Fruit fly (Drosophila melanogaster) whole organism, embryonic: ENCODE measurements around the gene east.

Source experiments
- CG10366 ChIP-seq: fragments of 200-800 bp; sonication (Bioruptor generic); IDR thresholded peaks from 2 replicates; pipeline ENCODE4 v1.3.6; 2022; ENCODE audit warnings: missing biosample characterization, missing genetic modification characterization
- CG10543 ChIP-seq: fragments of 200-800 bp; sonication (Bioruptor generic); optimal IDR thresholded peaks from 3 replicates; lab custom pipeline; 2017; ENCODE audit warnings: missing biosample characterization, mild to moderate bottlenecking, missing genetic modification characterization, moderate library complexity
- CG10565 ChIP-seq: fragments of 200-800 bp; sonication (Bioruptor generic); optimal IDR thresholded peaks from 3 replicates; lab custom pipeline; 2016; ENCODE audit warnings: missing biosample characterization, mild to moderate bottlenecking, missing genetic modification characterization
- CG11504 ChIP-seq: fragments of 200-800 bp; sonication (Bioruptor generic); optimal IDR thresholded peaks from 3 replicates; lab custom pipeline; 2019; ENCODE audit warnings: missing biosample characterization, mild to moderate bottlenecking, missing genetic modification characterization, moderate library complexity
- CG12219 ChIP-seq: fragments of 200-800 bp; sonication (Bioruptor generic); optimal IDR thresholded peaks from 3 replicates; lab custom pipeline; 2018; ENCODE audit warnings: missing biosample characterization, mild to moderate bottlenecking, missing genetic modification characterization
- CG14441 ChIP-seq: fragments of 200-800 bp; sonication (Bioruptor generic); IDR thresholded peaks from 2 replicates; pipeline ENCODE4 v1.3.6; 2022; ENCODE audit warnings: missing biosample characterization, missing genetic modification characterization
- CG15601 ChIP-seq: fragments of 200-800 bp; sonication (Bioruptor generic); optimal IDR thresholded peaks from 3 replicates; lab custom pipeline; 2019; ENCODE audit warnings: missing biosample characterization, mild to moderate bottlenecking, missing genetic modification characterization, moderate library complexity
- CG17802 ChIP-seq: fragments of 200-800 bp; sonication (Bioruptor generic); optimal IDR thresholded peaks from 2 replicates; lab custom pipeline; 2018; ENCODE audit warnings: missing biosample characterization, mild to moderate bottlenecking, missing genetic modification characterization, moderate library complexity
- CG1792 ChIP-seq: fragments of 200-800 bp; sonication (Bioruptor generic); optimal IDR thresholded peaks from 2 replicates; lab custom pipeline; 2016; ENCODE audit warnings: missing biosample characterization, missing genetic modification characterization
- CG18619 ChIP-seq: fragments of 200-800 bp; sonication (Bioruptor generic); optimal IDR thresholded peaks from 3 replicates; lab custom pipeline; 2017; ENCODE audit warnings: missing biosample characterization, mild to moderate bottlenecking, missing genetic modification characterization
- CG31224 ChIP-seq: fragments of 200-800 bp; sonication (Bioruptor generic); IDR thresholded peaks from 2 replicates; pipeline ENCODE4 v1.3.6; 2022; ENCODE audit warnings: missing biosample characterization, missing genetic modification characterization
- CG3281 ChIP-seq: fragments of 200-800 bp; sonication (Bioruptor generic); optimal IDR thresholded peaks from 3 replicates; lab custom pipeline; 2017; ENCODE audit warnings: missing biosample characterization, mild to moderate bottlenecking, missing genetic modification characterization
- CG33213 ChIP-seq: fragments of 200-800 bp; sonication (Bioruptor generic); optimal IDR thresholded peaks from 3 replicates; lab custom pipeline; 2016; ENCODE audit warnings: missing biosample characterization, missing genetic modification characterization
- CG4707 ChIP-seq: fragments of 200-800 bp; sonication (Bioruptor generic); optimal IDR thresholded peaks from 2 replicates; lab custom pipeline; 2018; ENCODE audit warnings: missing biosample characterization, mild to moderate bottlenecking, missing genetic modification characterization, moderate library complexity
- CG7963 ChIP-seq: fragments of 200-800 bp; sonication (Bioruptor generic); IDR thresholded peaks from 3 replicates; pipeline ENCODE4 v1.3.6; 2022; ENCODE audit warnings: missing biosample characterization, missing genetic modification characterization; ENCODE audit not compliant: partially characterized antibody
- CG8089 ChIP-seq: fragments of 200-800 bp; sonication (Bioruptor generic); optimal IDR thresholded peaks from 3 replicates; lab custom pipeline; 2016; ENCODE audit warnings: missing biosample characterization, missing genetic modification characterization
- CG8281 ChIP-seq: fragments of 200-800 bp; sonication (Bioruptor generic); optimal IDR thresholded peaks from 2 replicates; lab custom pipeline; 2018; ENCODE audit warnings: missing biosample characterization, mild to moderate bottlenecking, missing genetic modification characterization, moderate library complexity
- CG9727 ChIP-seq: fragments of 200-800 bp; sonication (Bioruptor generic); optimal IDR thresholded peaks from 3 replicates; lab custom pipeline; 2017; ENCODE audit warnings: missing biosample characterization, mild to moderate bottlenecking, missing genetic modification characterization
- CTCF ChIP-seq: fragments of 200-800 bp; sonication (Bioruptor generic); optimal IDR thresholded peaks from 2 replicates; lab custom pipeline; 2017; ENCODE audit warnings: missing biosample characterization, mild to moderate bottlenecking, missing genetic modification characterization, moderate library complexity
- Chrac-16 ChIP-seq: fragments of 200-800 bp; sonication (Bioruptor generic); optimal IDR thresholded peaks from 3 replicates; lab custom pipeline; 2016; ENCODE audit warnings: missing biosample characterization, missing genetic modification characterization
- CkIIα-i1 ChIP-seq: fragments of 200-800 bp; sonication (Bioruptor generic); IDR thresholded peaks from 2 replicates; pipeline ENCODE4 v1.3.6; 2022; ENCODE audit warnings: missing biosample characterization, missing genetic modification characterization
- Drgx ChIP-seq: fragments of 200-800 bp; sonication (Bioruptor generic); IDR thresholded peaks from 2 replicates; pipeline ENCODE4 v1.3.6; 2022; ENCODE audit warnings: missing biosample characterization, missing genetic modification characterization
- E2f1 ChIP-seq: fragments of 200-800 bp; sonication (Bioruptor generic); IDR thresholded peaks from 2 replicates; pipeline ENCODE4 v1.3.6; 2022; ENCODE audit warnings: missing biosample characterization, missing genetic modification characterization
- E2f2 ChIP-seq: fragments of 200-800 bp; sonication (Bioruptor generic); IDR thresholded peaks from 2 replicates; pipeline ENCODE4 v1.3.6; 2022; ENCODE audit warnings: missing biosample characterization, missing genetic modification characterization
- ERR ChIP-seq: fragments of 200-800 bp; sonication (Bioruptor generic); optimal IDR thresholded peaks from 2 replicates; lab custom pipeline; 2016; ENCODE audit warnings: missing biosample characterization, missing genetic modification characterization
- Hmr ChIP-seq: fragments of 200-800 bp; sonication (Bioruptor generic); optimal IDR thresholded peaks from 3 replicates; lab custom pipeline; 2017; ENCODE audit warnings: mild to moderate bottlenecking, missing biosample characterization, missing genetic modification reagents, missing genetic modification characterization
- Hr78 ChIP-seq, 2 experiments: fragments of 200-800 bp in 1 of 2; fragments of >200 bp in 1 of 2; sonication (Bioruptor generic) in 1 of 2; optimal IDR thresholded peaks; 2 replicates each; lab custom pipeline; 2017 to 2019; ENCODE audit warnings: missing biosample characterization in 2 of 2, missing genetic modification characterization in 2 of 2, mild to moderate bottlenecking in 1 of 2, moderate library complexity in 1 of 2
- Nf-YA ChIP-seq: fragments of 200-800 bp; sonication (Bioruptor generic); IDR thresholded peaks from 2 replicates; pipeline ENCODE4 v1.3.6; 2022; ENCODE audit warnings: missing biosample characterization, missing genetic modification characterization
- Ravus ChIP-seq: fragments of 200-800 bp; sonication (Bioruptor generic); IDR thresholded peaks from 2 replicates; pipeline ENCODE4 v1.3.6; 2022; ENCODE audit warnings: missing biosample characterization, missing genetic modification characterization
- Trl ChIP-seq, 3 experiments: fragments of >200 bp in 2 of 3; fragments of 200-800 bp in 1 of 3; sonication (Bioruptor generic) in 1 of 3; optimal IDR thresholded peaks; 2 replicates in 1 of 3; 3 replicates in 2 of 3; lab custom pipeline; 2016 to 2017; ENCODE audit warnings: missing biosample characterization in 1 of 3, missing genetic modification characterization in 1 of 3
- ase ChIP-seq: fragments of 200-800 bp; sonication (Bioruptor generic); IDR thresholded peaks from 3 replicates; pipeline ENCODE4 v1.3.6; 2022; ENCODE audit warnings: missing biosample characterization, missing genetic modification characterization
- crp ChIP-seq, 2 experiments: fragments of 200-800 bp; sonication (Bioruptor generic); optimal IDR thresholded peaks; 2 replicates in 1 of 2; 3 replicates in 1 of 2; lab custom pipeline; 2017; ENCODE audit warnings: missing biosample characterization in 2 of 2, missing genetic modification characterization in 2 of 2, mild to moderate bottlenecking in 1 of 2, moderate library complexity in 1 of 2
- disco-r ChIP-seq: fragments of 200-800 bp; sonication (Bioruptor generic); optimal IDR thresholded peaks from 2 replicates; lab custom pipeline; 2016; ENCODE audit warnings: missing biosample characterization, missing genetic modification characterization
- ems ChIP-seq: fragments of 200-800 bp; sonication (Bioruptor generic); optimal IDR thresholded peaks from 3 replicates; lab custom pipeline; 2016; ENCODE audit warnings: missing biosample characterization, missing genetic modification characterization
- exex ChIP-seq: fragments of 200-800 bp; sonication (Bioruptor generic); optimal IDR thresholded peaks from 4 replicates; lab custom pipeline; 2018; ENCODE audit warnings: missing biosample characterization, mild to moderate bottlenecking, missing genetic modification characterization, moderate library complexity
- gro ChIP-seq: fragments of 200-800 bp; sonication (Bioruptor generic); optimal IDR thresholded peaks from 2 replicates; lab custom pipeline; 2016; ENCODE audit warnings: missing biosample characterization, missing genetic modification characterization
- h ChIP-seq: fragments of >200 bp; optimal IDR thresholded peaks from 2 replicates; lab custom pipeline; 2017
- knrl ChIP-seq: fragments of 200-800 bp; sonication (Bioruptor generic); IDR thresholded peaks from 3 replicates; pipeline ENCODE4 v1.3.6; 2022; ENCODE audit warnings: missing biosample characterization, missing genetic modification characterization; ENCODE audit not compliant: partially characterized antibody
- lilli ChIP-seq: fragments of 200-800 bp; sonication (Bioruptor generic); optimal IDR thresholded peaks from 3 replicates; lab custom pipeline; 2016; ENCODE audit warnings: missing biosample characterization, missing genetic modification characterization
- mld ChIP-seq: fragments of 200-800 bp; sonication (Bioruptor generic); IDR thresholded peaks from 3 replicates; pipeline ENCODE4 v1.3.6; 2022; ENCODE audit warnings: missing biosample characterization, missing genetic modification characterization; ENCODE audit not compliant: partially characterized antibody
- pb ChIP-seq: fragments of 200-800 bp; sonication (Bioruptor generic); optimal IDR thresholded peaks from 3 replicates; lab custom pipeline; 2016; ENCODE audit warnings: missing biosample characterization, missing genetic modification characterization
- phol ChIP-seq: fragments of 200-800 bp; sonication (Bioruptor generic); optimal IDR thresholded peaks from 3 replicates; lab custom pipeline; 2018; ENCODE audit warnings: missing biosample characterization, mild to moderate bottlenecking, missing genetic modification characterization, moderate library complexity
- pum ChIP-seq: fragments of 200-800 bp; sonication (Bioruptor generic); optimal IDR thresholded peaks from 2 replicates; lab custom pipeline; 2016; ENCODE audit warnings: missing biosample characterization, missing genetic modification characterization
- pzg ChIP-seq: fragments of 200-800 bp; sonication (Bioruptor generic); optimal IDR thresholded peaks from 3 replicates; lab custom pipeline; 2018; ENCODE audit warnings: missing biosample characterization, mild to moderate bottlenecking, missing genetic modification characterization, moderate library complexity
- sob ChIP-seq: fragments of 200-800 bp; sonication (Bioruptor generic); IDR thresholded peaks from 2 replicates; pipeline ENCODE4 v1.3.6; 2022; ENCODE audit warnings: missing biosample characterization, missing genetic modification characterization
- tin ChIP-seq: fragments of 200-800 bp; sonication (Bioruptor generic); optimal IDR thresholded peaks from 3 replicates; lab custom pipeline; 2016; ENCODE audit warnings: missing biosample characterization, missing genetic modification characterization
- tll ChIP-seq, 2 experiments: fragments of 200-800 bp in 1 of 2; fragments of >200 bp in 1 of 2; sonication (Bioruptor generic) in 1 of 2; optimal IDR thresholded peaks; 2 replicates each; lab custom pipeline; 2017 to 2019; ENCODE audit warnings: missing biosample characterization in 2 of 2, missing genetic modification characterization in 2 of 2, mild to moderate bottlenecking in 1 of 2, moderate library complexity in 1 of 2
- vnd ChIP-seq: fragments of 200-800 bp; sonication (Bioruptor generic); IDR thresholded peaks from 3 replicates; pipeline ENCODE4 v1.3.6; 2022; ENCODE audit warnings: missing biosample characterization, missing genetic modification characterization; ENCODE audit not compliant: partially characterized antibody
- wdn ChIP-seq: fragments of 200-800 bp; sonication (Bioruptor generic); IDR thresholded peaks from 2 replicates; pipeline ENCODE4 v1.3.6; 2022; ENCODE audit warnings: missing biosample characterization, missing genetic modification characterization
- z ChIP-seq: fragments of 200-800 bp; sonication (Bioruptor generic); IDR thresholded peaks from 3 replicates; pipeline ENCODE4 v1.3.6; 2022; ENCODE audit warnings: missing biosample characterization, missing genetic modification characterization
- zfh1 ChIP-seq: fragments of 200-800 bp; sonication (Bioruptor generic); IDR thresholded peaks from 3 replicates; pipeline ENCODE4 v1.3.6; 2022; ENCODE audit warnings: missing biosample characterization, missing genetic modification characterization

The east gene

DNA sequence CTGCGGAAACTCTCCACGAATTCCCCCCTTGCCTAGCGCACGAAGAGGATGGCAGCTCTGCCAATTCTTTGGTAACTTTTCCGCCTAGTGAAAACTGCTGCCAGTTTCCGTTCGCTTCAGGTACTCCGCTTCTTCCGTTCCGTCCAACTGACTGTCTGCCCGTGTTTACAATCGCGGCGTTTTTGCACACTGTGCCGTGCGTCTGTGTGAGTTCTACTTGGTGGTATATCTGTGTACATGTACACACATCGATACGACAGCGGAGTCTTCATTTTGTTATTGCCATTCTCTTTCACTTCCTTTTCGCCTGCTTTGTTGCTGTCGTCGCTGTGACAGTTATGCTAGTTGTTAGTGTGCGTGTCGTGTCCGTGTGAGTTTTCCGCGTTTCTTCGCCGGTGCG lies 2.2 kb downstream of the east start (continued):
- no peak for TF ChIP-seq CkIIα-i1
- TF ChIP-seq pzg (GFP tag; lab: Kevin White, UChicago): peak; percentile 19
- TF ChIP-seq disco-r (GFP tag; lab: Kevin White, UChicago): no peak
- TF ChIP-seq CG7963: no peak
- peak; percentile 27 for TF ChIP-seq CG1792
- no peak for TF ChIP-seq Chrac-16 (GFP tag; lab: Kevin White, UChicago)
- peak; percentile 38 for TF ChIP-seq CG9727 (GFP tag; lab: Kevin White, UChicago)
- 0 out of 3 replicates have a peak, but pooled peaks have one; percentile 3 for TF ChIP-seq zfh1 (GFP tag; lab: Robert Waterston, UW)
- TF ChIP-seq z (GFP tag; lab: Robert Waterston, UW): no peak
- no peak for TF ChIP-seq Trl (optimal IDR thresholded peaks at IDR 0.05; lab: Kevin White, UChicago)
- TF ChIP-seq Trl (GFP tag; optimal IDR thresholded peaks at IDR 0.05; lab: Kevin White, UChicago): no peak
- TF ChIP-seq tin (GFP tag; lab: Kevin White, UChicago): no peak
- no peak for TF ChIP-seq knrl (GFP tag; lab: Robert Waterston, UW)
- TF ChIP-seq CG8281 (tag; lab: Kevin White, UChicago): no peak
- TF ChIP-seq CG11504: no peak
- TF ChIP-seq lilli: no peak
- TF ChIP-seq CG31224 (GFP tag; lab: Robert Waterston, UW): no peak
- TF ChIP-seq CG12219: no peak
- no peak for TF ChIP-seq CG8089 (GFP tag; lab: Kevin White, UChicago)
- no peak for TF ChIP-seq E2f1 (GFP tag; lab: Robert Waterston, UW)
- no peak for TF ChIP-seq vnd (GFP tag; lab: Robert Waterston, UW)
- TF ChIP-seq Nf-YA (GFP tag; lab: Robert Waterston, UW): no peak
- no peak for TF ChIP-seq CG10366 (GFP tag; lab: Robert Waterston, UW)
- TF ChIP-seq E2f2 (GFP tag; lab: Robert Waterston, UW): 0 out of 2 replicates have a peak, but pooled peaks have one; percentile 11
- TF ChIP-seq mld (GFP tag; lab: Robert Waterston, UW): no peak
- peak; percentile 15 for TF ChIP-seq CG18619 (GFP tag; lab: Kevin White, UChicago)
- TF ChIP-seq Drgx: peak; percentile 54; the same call in 1 of the 2 replicates
- no peak for TF ChIP-seq pum (GFP tag; lab: Kevin White, UChicago)
- no peak for TF ChIP-seq pb
- no peak for TF ChIP-seq Hr78 (GFP tag; optimal IDR thresholded peaks at IDR 0.05; lab: Kevin White, UChicago)
- no peak for TF ChIP-seq crp (GFP tag; optimal IDR thresholded peaks at IDR 0.05; lab: Kevin White, UChicago)
- peak; percentile 46 for TF ChIP-seq gro (GFP tag; lab: Kevin White, UChicago)
- TF ChIP-seq ase (GFP tag; lab: Robert Waterston, UW): no peak
- no peak for TF ChIP-seq CG33213 (GFP tag; lab: Kevin White, UChicago)
- no peak for TF ChIP-seq CG3281 (GFP tag; lab: Kevin White, UChicago)
- peak; percentile 17 for TF ChIP-seq ERR
- TF ChIP-seq CG10543 (GFP tag; lab: Kevin White, UChicago): peak; percentile 46
- no peak for TF ChIP-seq exex
- TF ChIP-seq CG10565 (GFP tag; lab: Kevin White, UChicago): no peak
- no peak for TF ChIP-seq CTCF (GFP tag; lab: Kevin White, UChicago)
- no peak for TF ChIP-seq ems
- no peak for TF ChIP-seq CG14441 (GFP tag; lab: Robert Waterston, UW)
- 0 out of 2 replicates have a peak, but pooled peaks have one; percentile 33 for TF ChIP-seq sob (GFP tag; lab: Robert Waterston, UW)
- TF ChIP-seq phol (tag; lab: Kevin White, UChicago): peak; percentile 41
- TF ChIP-seq Ravus (GFP tag; lab: Robert Waterston, UW): no peak
- TF ChIP-seq tll (GFP tag; optimal IDR thresholded peaks at IDR 0.05; lab: Kevin White, UChicago): no peak
- TF ChIP-seq Hmr: peak; percentile 27
- no peak for TF ChIP-seq CG4707 (GFP tag; lab: Kevin White, UChicago)
- no peak for TF ChIP-seq h
- no peak for TF ChIP-seq CG15601
- no peak for TF ChIP-seq CG17802 (tag; lab: Kevin White, UChicago)
- TF ChIP-seq wdn (GFP tag; lab: Robert Waterston, UW): no peak
